Worm (Caenorhabditis elegans) whole organism, L2 larva: ENCODE results near the gene srh-252.

Experiments used
- ZK546.5 ChIP-seq: sonication (generic microtip); optimal IDR thresholded peaks from 2 replicates; lab custom pipeline; 2017; ENCODE audit warnings: missing biosample characterization, missing genetic modification characterization
- ceh-82 ChIP-seq: fragments of 150-350 bp; optimal IDR thresholded peaks from 2 replicates; lab custom pipeline; 2014; ENCODE audit warnings: missing biosample characterization, missing genetic modification characterization
- egl-27 ChIP-seq: sonication (generic microtip); optimal IDR thresholded peaks from 3 replicates; lab custom pipeline; 2017; ENCODE audit warnings: missing biosample characterization, missing genetic modification reagents, missing genetic modification characterization
- elt-1 ChIP-seq: fragments of 150-350 bp; optimal IDR thresholded peaks from 2 replicates; lab custom pipeline; 2014; ENCODE audit warnings: missing biosample characterization, missing genetic modification characterization
- lin-13 ChIP-seq: fragments of 150-350 bp; optimal IDR thresholded peaks from 2 replicates; lab custom pipeline; 2014; ENCODE audit warnings: missing biosample characterization, missing genetic modification reagents, missing genetic modification characterization
- mdl-1 ChIP-seq, 2 experiments: fragments of 150-350 bp in 1 of 2; sonication (generic microtip) in 1 of 2; optimal IDR thresholded peaks; 2 replicates each; lab custom pipeline; 2017; ENCODE audit warnings: missing biosample characterization in 2 of 2, missing genetic modification characterization in 2 of 2
- nhr-11 ChIP-seq: fragments of 150-350 bp; optimal IDR thresholded peaks from 2 replicates; lab custom pipeline; 2014; ENCODE audit warnings: missing biosample characterization, missing genetic modification characterization
- nhr-21 ChIP-seq: fragments of 150-350 bp; optimal IDR thresholded peaks from 2 replicates; lab custom pipeline; 2014; ENCODE audit warnings: missing biosample characterization, missing genetic modification characterization
- skn-1 ChIP-seq: sonication (generic microtip); optimal IDR thresholded peaks from 2 replicates; lab custom pipeline; 2017; ENCODE audit warnings: missing biosample characterization, missing genetic modification characterization
- unc-55 ChIP-seq: fragments of 150-350 bp; sonication (generic microtip); optimal IDR thresholded peaks from 3 replicates; lab custom pipeline; 2014; ENCODE audit warnings: missing biosample characterization, missing genetic modification reagents, missing genetic modification characterization
- unc-62 ChIP-seq: fragments of 150-350 bp; optimal IDR thresholded peaks from 2 replicates; lab custom pipeline; 2014; ENCODE audit warnings: missing biosample characterization, missing genetic modification reagents, missing genetic modification characterization
- ztf-11 ChIP-seq: sonication (generic microtip); optimal IDR thresholded peaks from 2 replicates; lab custom pipeline; 2017; ENCODE audit warnings: missing biosample characterization, missing genetic modification characterization
- ztf-4 ChIP-seq: fragments of 150-350 bp; optimal IDR thresholded peaks from 2 replicates; lab custom pipeline; 2014; ENCODE audit warnings: missing biosample characterization, missing genetic modification characterization

ce11 chrV:17178457-17178856 lies 44.7 kb downstream of the srh-252 start, which contains the start of gene srh-174:
- TF ChIP-seq ztf-4 (tag; lab: Kevin White, UChicago) (no peak), elt-1 (tag; lab: Kevin White, UChicago) (no peak), ztf-11 (no peak), mdl-1 (tag; optimal IDR thresholded peaks at IDR 0.05; lab: Kevin White, UChicago) (no peak), egl-27 (tag; lab: Kevin White, UChicago) (no peak), ZK546.5 (tag; lab: Kevin White, UChicago) (no peak), skn-1 (tag; lab: Kevin White, UChicago) (no peak), unc-55 (GFP tag; lab: Kevin White, UChicago) (no peak), nhr-21 (tag; lab: Kevin White, UChicago) (no peak), nhr-11 (tag; lab: Kevin White, UChicago) (no peak), ceh-82 (no peak), unc-62 (no peak), lin-13 (GFP tag; lab: Kevin White, UChicago) (no peak)
